Fruit fly (Drosophila melanogaster) whole organism, embryonic: ENCODE measurements around the gene RpL36.

Experiments used
- B-H1 ChIP-seq: fragments of 200-800 bp; sonication (Bioruptor generic); IDR thresholded peaks from 3 replicates; pipeline ENCODE4 v1.3.6; 2022; ENCODE audit warnings: missing biosample characterization, missing genetic modification characterization
- Bdp1 ChIP-seq: fragments of 200-800 bp; sonication (Bioruptor generic); optimal IDR thresholded peaks from 3 replicates; lab custom pipeline; 2016; ENCODE audit warnings: missing biosample characterization, missing genetic modification characterization
- C15 ChIP-seq: fragments of 200-800 bp; sonication (Bioruptor generic); IDR thresholded peaks from 3 replicates; pipeline ENCODE4 v1.3.6; 2022; ENCODE audit warnings: missing biosample characterization, missing genetic modification characterization
- CG10209 ChIP-seq: fragments of 200-800 bp; sonication (Bioruptor generic); optimal IDR thresholded peaks from 3 replicates; lab custom pipeline; 2017; ENCODE audit warnings: missing biosample characterization, mild to moderate bottlenecking, missing genetic modification characterization, missing genetic modification reagents
- CG11398 ChIP-seq: fragments of 200-800 bp; sonication (Bioruptor generic); optimal IDR thresholded peaks from 2 replicates; lab custom pipeline; 2016; ENCODE audit warnings: missing biosample characterization, missing genetic modification characterization
- CG11456 ChIP-seq: fragments of 200-800 bp; sonication (Bioruptor generic); IDR thresholded peaks from 3 replicates; pipeline ENCODE4 v1.3.6; 2022; ENCODE audit warnings: missing biosample characterization, missing genetic modification characterization
- CG13424 ChIP-seq: fragments of 200-800 bp; sonication (Bioruptor generic); optimal IDR thresholded peaks from 2 replicates; lab custom pipeline; 2019; ENCODE audit warnings: missing biosample characterization, mild to moderate bottlenecking, missing genetic modification characterization, moderate library complexity
- CG15601 ChIP-seq: fragments of 200-800 bp; sonication (Bioruptor generic); optimal IDR thresholded peaks from 3 replicates; lab custom pipeline; 2019; ENCODE audit warnings: missing biosample characterization, mild to moderate bottlenecking, missing genetic modification characterization, moderate library complexity
- CG16863 ChIP-seq: fragments of 200-800 bp; sonication (Bioruptor generic); optimal IDR thresholded peaks from 3 replicates; lab custom pipeline; 2016; ENCODE audit warnings: missing biosample characterization, missing genetic modification characterization
- CG17802 ChIP-seq: fragments of 200-800 bp; sonication (Bioruptor generic); optimal IDR thresholded peaks from 2 replicates; lab custom pipeline; 2018; ENCODE audit warnings: missing biosample characterization, mild to moderate bottlenecking, missing genetic modification characterization, moderate library complexity
- CG30431 ChIP-seq: fragments of 200-800 bp; sonication (Bioruptor generic); optimal IDR thresholded peaks from 2 replicates; lab custom pipeline; 2017; ENCODE audit warnings: missing biosample characterization, missing genetic modification characterization
- CG32532 ChIP-seq: fragments of 200-800 bp; sonication (Bioruptor generic); IDR thresholded peaks from 2 replicates; pipeline ENCODE4 v1.3.6; 2022; ENCODE audit warnings: missing biosample characterization, missing genetic modification characterization
- CG3407 ChIP-seq: fragments of 200-800 bp; sonication (Bioruptor generic); optimal IDR thresholded peaks from 2 replicates; lab custom pipeline; 2018; ENCODE audit warnings: missing biosample characterization, mild to moderate bottlenecking, missing genetic modification characterization
- CG3838 ChIP-seq: fragments of 200-800 bp; sonication (Bioruptor generic); optimal IDR thresholded peaks from 3 replicates; lab custom pipeline; 2016; ENCODE audit warnings: missing biosample characterization, missing genetic modification characterization
- CG5953 ChIP-seq: fragments of 200-800 bp; sonication (Bioruptor generic); IDR thresholded peaks from 2 replicates; pipeline ENCODE4 v1.3.6; 2022; ENCODE audit warnings: missing biosample characterization, missing genetic modification characterization
- CG6791 ChIP-seq: fragments of 200-800 bp; sonication (Bioruptor generic); IDR thresholded peaks from 3 replicates; pipeline ENCODE4 v1.3.6; 2022; ENCODE audit warnings: missing biosample characterization, missing genetic modification characterization; ENCODE audit not compliant: partially characterized antibody
- CG7786 ChIP-seq: fragments of 200-800 bp; sonication (Bioruptor generic); optimal IDR thresholded peaks from 2 replicates; lab custom pipeline; 2016; ENCODE audit warnings: missing biosample characterization, missing genetic modification characterization
- CG8765 ChIP-seq: fragments of 200-800 bp; sonication (Bioruptor generic); IDR thresholded peaks from 2 replicates; pipeline ENCODE4 v1.3.6; 2022; ENCODE audit warnings: missing biosample characterization, missing genetic modification characterization
- D ChIP-seq, 2 experiments: fragments of 200-800 bp in 1 of 2; fragments of >200 bp in 1 of 2; sonication (Bioruptor generic) in 1 of 2; optimal IDR thresholded peaks; 2 replicates in 1 of 2; 3 replicates in 1 of 2; lab custom pipeline; 2017; ENCODE audit warnings: mild to moderate bottlenecking in 1 of 2, missing biosample characterization in 1 of 2, missing genetic modification characterization in 1 of 2, missing genetic modification reagents in 1 of 2
- Fer3 ChIP-seq: fragments of 200-800 bp; sonication (Bioruptor generic); optimal IDR thresholded peaks from 2 replicates; lab custom pipeline; 2018; ENCODE audit warnings: missing biosample characterization, mild to moderate bottlenecking, missing genetic modification characterization, moderate library complexity
- HHEX ChIP-seq: fragments of 200-800 bp; sonication (Bioruptor generic); optimal IDR thresholded peaks from 3 replicates; lab custom pipeline; 2017; ENCODE audit warnings: missing biosample characterization, mild to moderate bottlenecking, missing genetic modification characterization, missing genetic modification reagents
- Hand ChIP-seq: fragments of 200-800 bp; sonication (Bioruptor generic); optimal IDR thresholded peaks from 2 replicates; lab custom pipeline; 2017; ENCODE audit warnings: mild to moderate bottlenecking, missing biosample characterization, missing genetic modification reagents, missing genetic modification characterization
- Hmr ChIP-seq: fragments of 200-800 bp; sonication (Bioruptor generic); optimal IDR thresholded peaks from 3 replicates; lab custom pipeline; 2017; ENCODE audit warnings: mild to moderate bottlenecking, missing biosample characterization, missing genetic modification reagents, missing genetic modification characterization
- Hr78 ChIP-seq, 2 experiments: fragments of 200-800 bp in 1 of 2; fragments of >200 bp in 1 of 2; sonication (Bioruptor generic) in 1 of 2; optimal IDR thresholded peaks; 2 replicates each; lab custom pipeline; 2017 to 2019; ENCODE audit warnings: missing biosample characterization in 2 of 2, missing genetic modification characterization in 2 of 2, mild to moderate bottlenecking in 1 of 2, moderate library complexity in 1 of 2
- Meics ChIP-seq: fragments of 200-800 bp; sonication (Bioruptor generic); optimal IDR thresholded peaks from 2 replicates; lab custom pipeline; 2017; ENCODE audit warnings: missing biosample characterization, mild to moderate bottlenecking, missing genetic modification characterization
- Ravus ChIP-seq: fragments of 200-800 bp; sonication (Bioruptor generic); IDR thresholded peaks from 2 replicates; pipeline ENCODE4 v1.3.6; 2022; ENCODE audit warnings: missing biosample characterization, missing genetic modification characterization
- Rfx ChIP-seq: fragments of 200-800 bp; sonication (Bioruptor generic); IDR thresholded peaks from 2 replicates; pipeline ENCODE4 v1.3.6; 2022; ENCODE audit warnings: missing biosample characterization, missing genetic modification characterization
- ash1 ChIP-seq: fragments of 200-800 bp; sonication (Bioruptor generic); optimal IDR thresholded peaks from 2 replicates; lab custom pipeline; 2018; ENCODE audit warnings: missing biosample characterization, mild to moderate bottlenecking, missing genetic modification characterization
- ato ChIP-seq: fragments of 200-800 bp; sonication (Bioruptor generic); IDR thresholded peaks from 2 replicates; pipeline ENCODE4 v1.3.6; 2022; ENCODE audit warnings: missing biosample characterization, missing genetic modification characterization; ENCODE audit not compliant: partially characterized antibody
- bowl ChIP-seq: fragments of 200-800 bp; sonication (Bioruptor generic); IDR thresholded peaks from 2 replicates; pipeline ENCODE4 v1.3.6; 2022; ENCODE audit warnings: missing biosample characterization, missing genetic modification characterization
- bsh ChIP-seq, 2 experiments: fragments of 200-800 bp; sonication (Bioruptor generic); optimal IDR thresholded peaks; 2 replicates each; lab custom pipeline; 2017 to 2018; ENCODE audit warnings: mild to moderate bottlenecking in 2 of 2, missing biosample characterization in 2 of 2, missing genetic modification characterization in 2 of 2, moderate library complexity in 1 of 2
- cad ChIP-seq: fragments of >200 bp; optimal IDR thresholded peaks from 2 replicates; lab custom pipeline; 2017; ENCODE audit warnings: missing biosample characterization, missing genetic modification characterization
- cg ChIP-seq: fragments of 200-800 bp; sonication (Bioruptor generic); optimal IDR thresholded peaks from 3 replicates; lab custom pipeline; 2019; ENCODE audit warnings: missing biosample characterization, mild to moderate bottlenecking, missing genetic modification characterization, moderate library complexity
- chif ChIP-seq, 2 experiments: fragments of 200-800 bp; sonication (Bioruptor generic); optimal IDR thresholded peaks; 3 replicates each; lab custom pipeline; 2016; ENCODE audit warnings: missing biosample characterization in 2 of 2, missing genetic modification characterization in 2 of 2
- crp ChIP-seq, 2 experiments: fragments of 200-800 bp; sonication (Bioruptor generic); optimal IDR thresholded peaks; 2 replicates in 1 of 2; 3 replicates in 1 of 2; lab custom pipeline; 2017; ENCODE audit warnings: missing biosample characterization in 2 of 2, missing genetic modification characterization in 2 of 2, mild to moderate bottlenecking in 1 of 2, moderate library complexity in 1 of 2
- dati ChIP-seq: fragments of 200-800 bp; sonication (Bioruptor generic); IDR thresholded peaks from 2 replicates; pipeline ENCODE4 v1.3.6; 2022; ENCODE audit warnings: missing biosample characterization, missing genetic modification characterization
- dysf ChIP-seq: fragments of 200-800 bp; sonication (Bioruptor generic); IDR thresholded peaks from 3 replicates; pipeline ENCODE4 v1.3.6; 2022; ENCODE audit warnings: missing biosample characterization, missing genetic modification characterization
- grau ChIP-seq: fragments of 200-800 bp; optimal IDR thresholded peaks from 3 replicates; lab custom pipeline; 2019; ENCODE audit warnings: missing biosample characterization, mild to moderate bottlenecking, missing genetic modification characterization, moderate library complexity
- gsb ChIP-seq: fragments of 200-800 bp; sonication (Bioruptor generic); IDR thresholded peaks from 2 replicates; pipeline ENCODE4 v1.3.6; 2022; ENCODE audit warnings: missing biosample characterization, missing genetic modification characterization
- insv ChIP-seq, 2 experiments: fragments of 200-800 bp; sonication (Bioruptor generic); optimal IDR thresholded peaks; 3 replicates each; lab custom pipeline; 2016 to 2018; ENCODE audit warnings: missing biosample characterization in 2 of 2, missing genetic modification characterization in 2 of 2
- jumu ChIP-seq: fragments of 200-800 bp; sonication (Bioruptor generic); optimal IDR thresholded peaks from 3 replicates; lab custom pipeline; 2016; ENCODE audit warnings: missing biosample characterization, missing genetic modification characterization
- klu ChIP-seq: fragments of 200-800 bp; sonication (Bioruptor generic); IDR thresholded peaks from 2 replicates; pipeline ENCODE4 v1.3.6; 2022; ENCODE audit warnings: missing biosample characterization, missing genetic modification characterization
- pzg ChIP-seq: fragments of 200-800 bp; sonication (Bioruptor generic); optimal IDR thresholded peaks from 3 replicates; lab custom pipeline; 2018; ENCODE audit warnings: missing biosample characterization, mild to moderate bottlenecking, missing genetic modification characterization, moderate library complexity
- run ChIP-seq: fragments of 200-800 bp; sonication (Bioruptor generic); optimal IDR thresholded peaks from 3 replicates; lab custom pipeline; 2018; ENCODE audit warnings: missing biosample characterization, mild to moderate bottlenecking, missing genetic modification characterization
- shn ChIP-seq: fragments of 200-800 bp; sonication (Bioruptor generic); optimal IDR thresholded peaks from 3 replicates; lab custom pipeline; 2016; ENCODE audit warnings: missing biosample characterization, missing genetic modification characterization
- sug ChIP-seq: fragments of 200-800 bp; optimal IDR thresholded peaks from 2 replicates; lab custom pipeline; 2019; ENCODE audit warnings: missing biosample characterization, mild to moderate bottlenecking, missing genetic modification characterization, moderate library complexity
- unc-4 ChIP-seq: fragments of 200-800 bp; sonication (Bioruptor generic); IDR thresholded peaks from 2 replicates; pipeline ENCODE4 v1.3.6; 2022; ENCODE audit warnings: missing biosample characterization, missing genetic modification characterization; ENCODE audit not compliant: partially characterized antibody
- wdn ChIP-seq: fragments of 200-800 bp; sonication (Bioruptor generic); IDR thresholded peaks from 2 replicates; pipeline ENCODE4 v1.3.6; 2022; ENCODE audit warnings: missing biosample characterization, missing genetic modification characterization
- zen ChIP-seq: fragments of 200-800 bp; sonication (Bioruptor generic); optimal IDR thresholded peaks from 3 replicates; lab custom pipeline; 2018; ENCODE audit warnings: missing biosample characterization, mild to moderate bottlenecking, missing genetic modification characterization, moderate library complexity

Gene RpL36

dm6 chrX:635495-636142 is 6.3 kb upstream of the RpL36 start, which contains the start of gene Dredd (continued):
- peak; percentile 89; the same call in 1 of the 3 replicates for TF ChIP-seq CG6791
- no peak for TF ChIP-seq CG11398 (GFP tag; lab: Kevin White, UChicago)
- TF ChIP-seq HHEX (GFP tag; lab: Kevin White, UChicago) = no peak
- no peak for TF ChIP-seq Meics
- no peak for TF ChIP-seq CG7786 (GFP tag; lab: Kevin White, UChicago)
- TF ChIP-seq C15 (GFP tag; lab: Robert Waterston, UW) = no peak
- no peak for TF ChIP-seq run (tag; lab: Kevin White, UChicago)
- TF ChIP-seq bsh (GFP tag; optimal IDR thresholded peaks at IDR 0.05; lab: Kevin White, UChicago) = no peak
- no peak for TF ChIP-seq sug (tag; lab: Kevin White, UChicago)
- TF ChIP-seq jumu (GFP tag; lab: Kevin White, UChicago) = no peak
- no peak for TF ChIP-seq shn
- TF ChIP-seq dysf (GFP tag; lab: Robert Waterston, UW) = no peak
- no peak for TF ChIP-seq CG11456 (GFP tag; lab: Robert Waterston, UW)
- no peak for TF ChIP-seq CG3838 (GFP tag; lab: Kevin White, UChicago)
- TF ChIP-seq CG17802 (tag; lab: Kevin White, UChicago) = no peak
- no peak for TF ChIP-seq gsb (GFP tag; lab: Robert Waterston, UW)
- TF ChIP-seq Hand = peak; percentile 35
- TF ChIP-seq pzg (GFP tag; lab: Kevin White, UChicago) = peak; percentile 80
- peak; percentile 42 for TF ChIP-seq cg
- no peak for TF ChIP-seq dati
- peak; percentile 94 for TF ChIP-seq unc-4 (GFP tag; lab: Robert Waterston, UW)
- TF ChIP-seq Ravus (GFP tag; lab: Robert Waterston, UW) = no peak
- peak; percentile 20 for TF ChIP-seq grau (tag; lab: Kevin White, UChicago)
- TF ChIP-seq Rfx (GFP tag; lab: Robert Waterston, UW) = no peak; the same call in 1 of the 2 replicates
- TF ChIP-seq ash1 (GFP tag; lab: Kevin White, UChicago) = no peak
- TF ChIP-seq B-H1 (GFP tag; lab: Robert Waterston, UW) = no peak
- TF ChIP-seq CG32532 (GFP tag; lab: Robert Waterston, UW) = no peak
- TF ChIP-seq Bdp1 (GFP tag; lab: Kevin White, UChicago) = no peak
- TF ChIP-seq D (optimal IDR thresholded peaks at IDR 0.05; lab: Kevin White, UChicago) = no peak
- no peak for TF ChIP-seq D (GFP tag; optimal IDR thresholded peaks at IDR 0.05; lab: Kevin White, UChicago)
- peak; percentile 28 for TF ChIP-seq Hmr (GFP tag; lab: Kevin White, UChicago)
- TF ChIP-seq CG30431 (GFP tag; lab: Kevin White, UChicago) = no peak
- TF ChIP-seq ato = peak; percentile 73
- TF ChIP-seq zen (tag; lab: Kevin White, UChicago) = no peak
- no peak for TF ChIP-seq crp (GFP tag; optimal IDR thresholded peaks at IDR 0.05; lab: Kevin White, UChicago)
- TF ChIP-seq cad = no peak
- no peak for TF ChIP-seq CG10209 (GFP tag; lab: Kevin White, UChicago)
- TF ChIP-seq CG15601 = no peak
- TF ChIP-seq CG8765 (GFP tag; lab: Robert Waterston, UW) = no peak
- no peak for TF ChIP-seq CG13424
- no peak for TF ChIP-seq insv (GFP tag; optimal IDR thresholded peaks at IDR 0.05; lab: Kevin White, UChicago)
- TF ChIP-seq klu (GFP tag; lab: Robert Waterston, UW) = no peak
- TF ChIP-seq Hr78 (GFP tag; optimal IDR thresholded peaks at IDR 0.05; lab: Kevin White, UChicago) = no peak
- no peak for TF ChIP-seq chif (GFP tag; optimal IDR thresholded peaks at IDR 0.05; lab: Kevin White, UChicago)
- no peak for TF ChIP-seq CG16863 (GFP tag; lab: Kevin White, UChicago)
- TF ChIP-seq CG3407 (GFP tag; lab: Kevin White, UChicago) = no peak
- no peak for TF ChIP-seq CG5953 (GFP tag; lab: Robert Waterston, UW)
- no peak for TF ChIP-seq bowl (GFP tag; lab: Robert Waterston, UW)
- no peak for TF ChIP-seq Fer3 (tag; lab: Kevin White, UChicago)
- no peak for TF ChIP-seq wdn
